Fruit fly (Drosophila melanogaster): ENCODE results near the gene ppk31.
A peak's percentile ranks its signal among the peaks of the same experiment; 100 is the strongest.

Gene ppk31

dm6 chr3R:27129580-27130385 lies 33.1 kb upstream of the ppk31 start (continued):
- TF ChIP-seq Gug (GFP tag; IDR thresholded peaks at IDR 0.05) = no peak
- no peak for TF ChIP-seq onecut (GFP tag; IDR thresholded peaks at IDR 0.05)
- TF ChIP-seq CG2116 (GFP tag; optimal IDR thresholded peaks at IDR 0.05) = no peak
- TF ChIP-seq ttk (GFP tag; IDR thresholded peaks at IDR 0.05) = no peak
- no peak for TF ChIP-seq CG34224 (GFP tag; IDR thresholded peaks at IDR 0.05; ENCODE audit: partially characterized antibody)
- no peak for TF ChIP-seq CG14860 (GFP tag; IDR thresholded peaks at IDR 0.05; ENCODE audit: partially characterized antibody)
- TF ChIP-seq Myb (GFP tag; optimal IDR thresholded peaks at IDR 0.05) = no peak
- no peak for TF ChIP-seq CG8089 (GFP tag; optimal IDR thresholded peaks at IDR 0.05)
- TF ChIP-seq CG12769 (tag; optimal IDR thresholded peaks at IDR 0.05) = no peak
- no peak for TF ChIP-seq hkb (optimal IDR thresholded peaks at IDR 0.05)
- TF ChIP-seq hkb (GFP tag; IDR thresholded peaks at IDR 0.05) = peak; percentile 39; the same call in 1 of the 2 replicates
- TF ChIP-seq Oli (tag; optimal IDR thresholded peaks at IDR 0.05) = no peak
- no peak for TF ChIP-seq fd102C (GFP tag; optimal IDR thresholded peaks at IDR 0.05)
- TF ChIP-seq Bdp1 (GFP tag; optimal IDR thresholded peaks at IDR 0.05) = no peak
- no peak for TF ChIP-seq Jarid2 (GFP tag; optimal IDR thresholded peaks at IDR 0.05)
- no peak for TF ChIP-seq lola (GFP tag; optimal IDR thresholded peaks at IDR 0.05)
- TF ChIP-seq pfk (GFP tag; optimal IDR thresholded peaks at IDR 0.05) = no peak
- TF ChIP-seq pnt (GFP tag; optimal IDR thresholded peaks at IDR 0.05) = no peak
- TF ChIP-seq Spps (tag; optimal IDR thresholded peaks at IDR 0.05) = no peak
- TF ChIP-seq dmrt11E (tag; optimal IDR thresholded peaks at IDR 0.05) = no peak
- TF ChIP-seq CG9797 (GFP tag; optimal IDR thresholded peaks at IDR 0.05) = no peak
- no peak for TF ChIP-seq CG10209 (GFP tag; optimal IDR thresholded peaks at IDR 0.05)
- TF ChIP-seq CG9932 (GFP tag; IDR thresholded peaks at IDR 0.05) = peak; percentile 68
- no peak for TF ChIP-seq CG3065 (GFP tag; optimal IDR thresholded peaks at IDR 0.05)
- TF ChIP-seq CG12391 (tag; optimal IDR thresholded peaks at IDR 0.05) = no peak
- TF ChIP-seq HLH54F (GFP tag; optimal IDR thresholded peaks at IDR 0.05) = no peak
- peak; percentile 18; the same call in 1 of the 2 replicates for TF ChIP-seq lmd (GFP tag; IDR thresholded peaks at IDR 0.05)
- peak; percentile 54 for TF ChIP-seq CG10543 (GFP tag; optimal IDR thresholded peaks at IDR 0.05)
- TF ChIP-seq Gsc (GFP tag; IDR thresholded peaks at IDR 0.05) = no peak
- peak; percentile 17; the same call in 1 of the 2 replicates for TF ChIP-seq CG13287 (GFP tag; IDR thresholded peaks at IDR 0.05; ENCODE audit: partially characterized antibody)
- no peak for TF ChIP-seq gt (GFP tag; IDR thresholded peaks at IDR 0.05)
- TF ChIP-seq CG10274 (GFP tag; optimal IDR thresholded peaks at IDR 0.05) = no peak
- TF ChIP-seq CG32772 (GFP tag; IDR thresholded peaks at IDR 0.05) = 0 out of 2 replicates have a peak, but pooled peaks have one; percentile 56
- TF ChIP-seq Sry-δ (GFP tag; optimal IDR thresholded peaks at IDR 0.05) = no peak
- no peak for TF ChIP-seq CG10979 (tag; optimal IDR thresholded peaks at IDR 0.05)
- no peak for TF ChIP-seq Dip2 (GFP tag; IDR thresholded peaks at IDR 0.05)
- TF ChIP-seq CG16863 (GFP tag; optimal IDR thresholded peaks at IDR 0.05) = no peak
- TF ChIP-seq CG31388 (GFP tag; optimal IDR thresholded peaks at IDR 0.05) = no peak
- TF ChIP-seq MBD-R2 (GFP tag; IDR thresholded peaks at IDR 0.05) = no peak
- no peak for TF ChIP-seq H15 (GFP tag; IDR thresholded peaks at IDR 0.05)
- TF ChIP-seq unpg (GFP tag; optimal IDR thresholded peaks at IDR 0.05) = no peak
- TF ChIP-seq Ssrp (tag; optimal IDR thresholded peaks at IDR 0.05) = no peak
- no peak for TF ChIP-seq br (optimal IDR thresholded peaks at IDR 0.05)
- TF ChIP-seq CG10267 (tag; optimal IDR thresholded peaks at IDR 0.05) = no peak
- no peak for TF ChIP-seq Sry-β (GFP tag; optimal IDR thresholded peaks at IDR 0.05)
- TF ChIP-seq CG1233 (GFP tag; optimal IDR thresholded peaks at IDR 0.05) = no peak
- TF ChIP-seq CG7786 (GFP tag; optimal IDR thresholded peaks at IDR 0.05) = peak; percentile 41
- no peak for TF ChIP-seq bsh (GFP tag; optimal IDR thresholded peaks at IDR 0.05)
- no peak for TF ChIP-seq tup (GFP tag; optimal IDR thresholded peaks at IDR 0.05)
- TF ChIP-seq en (GFP tag; optimal IDR thresholded peaks at IDR 0.05) = no peak
